Worm (Caenorhabditis elegans) whole organism, L3 larva: Measurements from ENCODE around the gene grl-15.

Experiments used
- ZK546.5 ChIP-seq: sonication (generic microtip); optimal IDR thresholded peaks from 2 replicates; lab custom pipeline; 2017; ENCODE audit warnings: missing biosample characterization, missing genetic modification characterization
- aly-2 ChIP-seq: fragments of 150-350 bp; optimal IDR thresholded peaks from 2 replicates; lab custom pipeline; 2014; ENCODE audit warnings: missing biosample characterization, missing genetic modification characterization
- ama-1 ChIP-seq: fragments of 150-350 bp; optimal IDR thresholded peaks from 2 replicates; lab custom pipeline; 2018
- ceh-16 ChIP-seq: sonication (generic microtip); optimal IDR thresholded peaks from 2 replicates; lab custom pipeline; 2017; ENCODE audit warnings: missing biosample characterization, missing genetic modification characterization
- ceh-28 ChIP-seq: fragments of 150-350 bp; optimal IDR thresholded peaks from 2 replicates; lab custom pipeline; 2014; ENCODE audit warnings: missing biosample characterization, missing genetic modification reagents, missing genetic modification characterization
- ceh-9 ChIP-seq: sonication (generic microtip); optimal IDR thresholded peaks from 2 replicates; lab custom pipeline; 2018; ENCODE audit warnings: missing biosample characterization, missing genetic modification characterization
- daf-12 ChIP-seq: fragments of 150-350 bp; optimal IDR thresholded peaks from 2 replicates; lab custom pipeline; 2014; ENCODE audit warnings: missing biosample characterization, missing genetic modification reagents, missing genetic modification characterization
- egl-27 ChIP-seq: sonication (generic microtip); optimal IDR thresholded peaks from 4 replicates; lab custom pipeline; 2017; ENCODE audit warnings: missing biosample characterization, missing genetic modification reagents, missing genetic modification characterization
- egl-5 ChIP-seq: fragments of 150-350 bp; optimal IDR thresholded peaks from 2 replicates; lab custom pipeline; 2017; ENCODE audit warnings: missing biosample characterization, missing genetic modification reagents, missing genetic modification characterization, inconsistent platforms
- elt-1 ChIP-seq: fragments of 150-350 bp; optimal IDR thresholded peaks from 2 replicates; lab custom pipeline; 2014; ENCODE audit warnings: missing biosample characterization, missing genetic modification characterization
- elt-2 ChIP-seq: sonication (generic microtip); optimal IDR thresholded peaks from 2 replicates; lab custom pipeline; 2016; ENCODE audit warnings: missing genetic modification reagents, mild to moderate bottlenecking, missing genetic modification characterization, missing compliant biosample characterization
- fkh-10 ChIP-seq: sonication (generic microtip); optimal IDR thresholded peaks from 2 replicates; lab custom pipeline; 2017; ENCODE audit warnings: missing biosample characterization, missing genetic modification reagents, missing genetic modification characterization
- fkh-2 ChIP-seq: fragments of 150-350 bp; optimal IDR thresholded peaks from 2 replicates; lab custom pipeline; 2014; ENCODE audit warnings: missing biosample characterization, missing genetic modification reagents, missing genetic modification characterization
- fos-1 ChIP-seq: fragments of 150-350 bp; optimal IDR thresholded peaks from 2 replicates; lab custom pipeline; 2014; ENCODE audit warnings: missing biosample characterization, missing genetic modification characterization
- lin-15B ChIP-seq: fragments of 150-350 bp; optimal IDR thresholded peaks from 2 replicates; lab custom pipeline; 2014; ENCODE audit warnings: missing biosample characterization, missing genetic modification characterization
- lsy-12 ChIP-seq: sonication (generic microtip); optimal IDR thresholded peaks from 2 replicates; lab custom pipeline; 2016; ENCODE audit warnings: mild to moderate bottlenecking, missing genetic modification characterization, missing compliant biosample characterization
- mml-1 ChIP-seq: fragments of 150-350 bp; sonication (generic microtip); optimal IDR thresholded peaks from 3 replicates; lab custom pipeline; 2014; ENCODE audit warnings: missing biosample characterization, missing genetic modification characterization
- nfya-1 ChIP-seq: sonication (generic microtip); optimal IDR thresholded peaks from 2 replicates; lab custom pipeline; 2017; ENCODE audit warnings: missing genetic modification characterization, mild to moderate bottlenecking, missing compliant biosample characterization, antibody characterized with exemption, moderate library complexity; ENCODE audit not compliant: insufficient read depth
- nhr-23 ChIP-seq: fragments of 150-350 bp; optimal IDR thresholded peaks from 2 replicates; lab custom pipeline; 2014; ENCODE audit warnings: missing biosample characterization, missing genetic modification reagents, missing genetic modification characterization
- nhr-237 ChIP-seq: fragments of 150-350 bp; optimal IDR thresholded peaks from 2 replicates; lab custom pipeline; 2014; ENCODE audit warnings: missing biosample characterization, missing genetic modification characterization
- nhr-28 ChIP-seq: fragments of 150-350 bp; optimal IDR thresholded peaks from 2 replicates; lab custom pipeline; 2014; ENCODE audit warnings: missing biosample characterization, missing genetic modification characterization
- nhr-43 ChIP-seq: sonication (generic microtip); optimal IDR thresholded peaks from 2 replicates; lab custom pipeline; 2016; ENCODE audit warnings: mild to moderate bottlenecking, missing genetic modification characterization, missing compliant biosample characterization; ENCODE audit not compliant: poor library complexity, severe bottlenecking
- nhr-77 ChIP-seq: fragments of 150-350 bp; optimal IDR thresholded peaks from 2 replicates; lab custom pipeline; 2014; ENCODE audit warnings: missing biosample characterization, missing genetic modification characterization
- pqm-1 ChIP-seq: fragments of 150-350 bp; optimal IDR thresholded peaks from 2 replicates; lab custom pipeline; 2017; ENCODE audit warnings: missing biosample characterization, missing genetic modification characterization, inconsistent platforms
- sea-2 ChIP-seq: fragments of 150-350 bp; sonication (generic microtip); optimal IDR thresholded peaks from 4 replicates; lab custom pipeline; 2014; ENCODE audit warnings: missing biosample characterization, missing genetic modification reagents, missing genetic modification characterization
- tbx-2 ChIP-seq: sonication (generic microtip); optimal IDR thresholded peaks from 2 replicates; lab custom pipeline; 2016; ENCODE audit warnings: mild to moderate bottlenecking, missing genetic modification characterization, missing compliant biosample characterization
- unc-39 ChIP-seq: sonication (generic microtip); optimal IDR thresholded peaks from 4 replicates; lab custom pipeline; 2017; ENCODE audit warnings: missing biosample characterization, missing genetic modification characterization
- unc-62 ChIP-seq: fragments of 150-350 bp; sonication (generic microtip); optimal IDR thresholded peaks from 4 replicates; lab custom pipeline; 2014; ENCODE audit warnings: missing biosample characterization, missing genetic modification reagents, missing genetic modification characterization
- ztf-11 ChIP-seq: fragments of 150-350 bp; optimal IDR thresholded peaks from 2 replicates; lab custom pipeline; 2014; ENCODE audit warnings: missing biosample characterization, missing genetic modification characterization
- ztf-4 ChIP-seq: fragments of 150-350 bp; optimal IDR thresholded peaks from 2 replicates; lab custom pipeline; 2014; ENCODE audit warnings: missing biosample characterization, missing genetic modification characterization

Gene grl-15

DNA sequence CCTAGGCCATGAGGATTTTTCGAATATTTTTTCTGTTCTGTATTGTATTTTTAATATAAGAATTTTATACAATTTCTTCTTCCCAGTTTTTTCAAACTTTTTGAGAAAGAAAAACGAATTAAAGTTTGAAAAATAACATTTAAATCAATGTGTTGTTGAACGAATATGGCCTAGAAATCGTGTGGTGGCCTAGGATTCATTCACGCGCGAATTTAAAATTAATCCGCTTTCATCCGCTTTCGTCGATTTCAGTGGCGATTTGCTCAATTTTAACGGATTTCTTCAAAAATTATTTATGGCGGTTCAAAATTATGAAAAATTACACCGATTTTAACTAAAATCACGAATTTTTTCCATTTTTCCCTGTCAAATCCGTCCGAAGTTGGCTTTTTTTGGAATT, 11.5 kb upstream of the grl-15 start:
- TF ChIP-seq ztf-11 (no peak), lsy-12 (tag; lab: Kevin White, UChicago) (no peak), unc-62 (GFP tag; lab: Kevin White, UChicago) (no peak), egl-27 (tag; lab: Kevin White, UChicago) (no peak), ama-1 (lab: Kevin White, UChicago) (no peak), sea-2 (no peak), mml-1 (tag; lab: Kevin White, UChicago) (no peak), ceh-16 (no peak)
- TF ChIP-seq, all 47 proteins: peak for 0

DNA sequence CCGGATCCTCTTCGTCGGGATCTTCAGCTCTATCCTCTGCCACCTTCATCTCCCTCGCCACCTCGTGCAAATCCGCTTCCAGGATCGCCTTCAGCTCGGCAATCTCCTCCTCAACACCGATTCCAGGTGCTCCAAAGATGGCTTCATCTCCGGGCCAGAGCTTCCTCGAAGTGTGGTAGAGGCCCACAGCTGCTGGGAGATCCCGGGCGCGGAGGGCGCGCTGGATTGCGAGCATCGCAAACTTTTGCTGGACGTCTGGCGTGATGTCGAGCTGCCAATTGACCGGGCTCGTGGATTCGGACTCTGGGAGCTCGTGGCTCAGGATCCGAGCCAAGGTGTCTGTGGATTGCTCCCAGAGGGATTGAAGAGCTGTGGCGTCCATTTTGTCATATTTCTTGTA, 9.8 kb upstream of the grl-15 start:
- TF ChIP-seq lsy-12 (tag; lab: Kevin White, UChicago) (no peak), unc-39 (tag; lab: Kevin White, UChicago) (no peak), ama-1 (lab: Kevin White, UChicago) (no peak), nhr-43 (tag; lab: Kevin White, UChicago) (no peak), ztf-11 (no peak), ceh-16 (no peak), egl-27 (tag; lab: Kevin White, UChicago) (no peak)

DNA sequence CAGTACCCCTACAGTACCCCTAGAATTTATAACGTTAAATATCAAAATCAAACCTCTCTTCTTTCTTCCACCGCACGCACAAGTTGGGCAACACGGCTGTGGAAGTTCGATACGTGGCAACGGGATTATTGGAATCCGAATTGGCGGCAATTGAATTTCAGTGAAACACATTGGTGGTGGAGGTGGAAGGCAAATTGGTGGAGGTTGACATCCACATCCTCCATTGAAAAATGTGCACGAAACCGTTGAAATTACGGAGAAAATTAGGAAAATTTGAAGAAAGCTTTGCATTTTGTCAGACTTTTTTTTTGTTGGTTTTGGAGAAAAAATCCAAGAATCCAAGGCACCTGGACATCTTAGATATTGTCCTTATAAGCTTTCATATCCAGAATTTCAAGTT, 455 bp downstream of the grl-15 start:
- TF ChIP-seq ceh-9 (tag; lab: Kevin White, UChicago) (no peak), ceh-16 (no peak), nhr-77 (tag; lab: Kevin White, UChicago) (no peak), mml-1 (tag; lab: Kevin White, UChicago) (no peak), unc-62 (GFP tag; lab: Kevin White, UChicago) (no peak), nhr-28 (tag; lab: Kevin White, UChicago) (no peak), pqm-1 (tag; lab: Kevin White, UChicago) (no peak), aly-2 (tag; lab: Kevin White, UChicago) (no peak), tbx-2 (tag; lab: Kevin White, UChicago) (no peak), ztf-4 (tag; lab: Kevin White, UChicago) (no peak), lsy-12 (tag; lab: Kevin White, UChicago) (no peak), fos-1 (tag; lab: Kevin White, UChicago) (no peak), lin-15B (tag; lab: Kevin White, UChicago) (no peak), fkh-2 (tag; lab: Kevin White, UChicago) (no peak), elt-1 (tag; lab: Kevin White, UChicago) (no peak), ZK546.5 (tag; lab: Kevin White, UChicago) (no peak), nfya-1 (tag; lab: Kevin White, UChicago) (no peak), nhr-237 (no peak)

DNA sequence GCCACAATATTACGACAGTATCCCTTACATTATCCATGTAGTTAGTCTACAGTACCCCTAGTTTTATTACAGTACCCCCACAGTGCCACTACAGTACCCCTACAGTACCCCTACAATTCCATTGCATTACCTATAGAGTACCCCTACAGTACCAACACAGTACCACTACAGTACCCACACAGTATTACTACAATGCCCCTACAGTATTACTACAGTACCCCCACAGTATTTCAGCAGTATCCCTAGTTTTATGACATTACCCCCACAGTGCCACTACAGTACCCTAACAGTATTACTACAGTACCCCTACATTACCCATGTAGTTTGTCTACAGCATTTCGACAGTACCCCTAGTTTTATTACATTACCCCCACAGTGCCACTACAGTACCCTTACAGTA, 2.3 kb downstream of the grl-15 start:
- TF ChIP-seq elt-2 (tag; lab: Kevin White, UChicago), result no peak
- TF ChIP-seq ceh-9 (tag; lab: Kevin White, UChicago), result no peak
- no peak for TF ChIP-seq fkh-10 (GFP tag; lab: Kevin White, UChicago)
- TF ChIP-seq unc-62 (GFP tag; lab: Kevin White, UChicago), result no peak
- peak; percentile 51 for TF ChIP-seq nhr-43 (tag; lab: Kevin White, UChicago)
- TF ChIP-seq daf-12 (tag; lab: Kevin White, UChicago), result no peak
- TF ChIP-seq, all 47 proteins: peak for 1

DNA sequence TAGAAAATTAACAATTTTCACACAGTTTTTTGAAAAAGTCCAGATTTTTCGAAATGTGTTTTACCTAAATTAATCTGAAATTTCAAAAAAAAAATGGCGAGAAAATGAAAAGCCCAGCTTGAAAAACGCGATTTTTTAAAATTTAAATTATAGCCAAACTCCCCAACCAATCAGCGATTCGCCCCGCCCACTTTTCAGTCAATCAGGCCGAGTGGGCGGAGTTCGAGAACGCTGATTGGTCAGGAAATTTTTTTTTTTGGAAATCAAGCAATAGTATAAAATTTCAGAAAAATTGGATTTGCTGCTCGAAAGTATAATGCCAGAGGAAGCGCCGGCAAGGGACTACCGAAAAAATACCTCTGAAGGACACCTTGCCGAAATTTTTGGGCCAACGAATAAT, 4.3 kb downstream of the grl-15 start:
- TF ChIP-seq ceh-28 (tag; lab: Kevin White, UChicago), result no peak
- peak; percentile 98 for TF ChIP-seq nfya-1 (tag; lab: Kevin White, UChicago)
- TF ChIP-seq, all 47 proteins: peak for 1

DNA sequence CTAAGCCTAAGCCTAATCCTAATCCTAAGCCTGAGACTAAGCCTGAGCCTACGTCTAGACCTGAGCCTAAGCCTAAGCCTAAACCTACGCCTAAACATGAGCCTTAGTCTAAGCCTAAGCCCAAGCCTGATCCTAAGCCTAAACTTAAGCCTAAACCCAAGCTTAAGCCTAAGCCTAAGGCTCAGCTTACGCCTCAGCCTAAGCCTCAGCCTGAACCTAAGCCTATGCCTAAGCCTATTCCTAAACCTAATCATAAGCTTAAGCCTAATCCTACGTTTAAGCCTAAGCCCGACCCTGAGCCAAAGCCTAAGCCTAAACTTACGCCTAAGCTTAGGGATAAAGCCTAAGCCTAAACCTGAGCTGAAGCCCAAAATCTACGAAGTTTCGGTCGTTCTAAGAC, 5.6 kb downstream of the grl-15 start:
- TF ChIP-seq egl-5 (tag; lab: Kevin White, UChicago), result no peak
- TF ChIP-seq unc-39 (tag; lab: Kevin White, UChicago), result no peak
- TF ChIP-seq nhr-23 (tag; lab: Kevin White, UChicago), result no peak
- TF ChIP-seq fkh-10 (GFP tag; lab: Kevin White, UChicago), result no peak
- no peak for TF ChIP-seq tbx-2 (tag; lab: Kevin White, UChicago)
